Worm (Caenorhabditis elegans): ENCODE data around the gene ifa-1.

The ifa-1 gene

ce11 chrX:11310285-11310838 lies 39.4 kb downstream of the ifa-1 start, which contains the start of gene F08G12.5:
Gene F08G12.5, minus strand, starts transcription at chrX:11310285.
- TF ChIP-seq W03F9.2 (tag; optimal IDR thresholded peaks at IDR 0.05) = no peak

ce11 chrX:11315392-11315791 lies 44.4 kb downstream of the ifa-1 start, which contains the start of gene F08G12.11:
Gene F08G12.11, minus strand, starts transcription at chrX:11315572.
- no peak for TF ChIP-seq him-1 (tag; optimal IDR thresholded peaks at IDR 0.05)
- no peak for TF ChIP-seq dao-5 (tag; optimal IDR thresholded peaks at IDR 0.05)
- no peak for TF ChIP-seq W03F9.2 (tag; optimal IDR thresholded peaks at IDR 0.05)

- TF ChIP-seq dao-5 (tag; optimal IDR thresholded peaks at IDR 0.05) (no peak), W03F9.2 (tag; optimal IDR thresholded peaks at IDR 0.05) (no peak), him-1 (tag; optimal IDR thresholded peaks at IDR 0.05) (no peak)
Observed at ce11 chrX:11316750-11317149, 45.8 kb downstream of the ifa-1 start, which contains the start of gene nlp-57. Gene nlp-57, plus strand, starts transcription at chrX:11317050.

ce11 chrX:11317939-11318338 lies 47.0 kb downstream of the ifa-1 start, which contains the start of gene hizr-1:
Gene hizr-1, plus strand, starts transcription at chrX:11318278.
- TF ChIP-seq him-1 (tag; optimal IDR thresholded peaks at IDR 0.05) (no peak), W03F9.2 (tag; optimal IDR thresholded peaks at IDR 0.05) (no peak), dao-5 (tag; optimal IDR thresholded peaks at IDR 0.05) (no peak)

- no peak for TF ChIP-seq W03F9.2 (tag; optimal IDR thresholded peaks at IDR 0.05)
- no peak for TF ChIP-seq dao-5 (tag; optimal IDR thresholded peaks at IDR 0.05)
- no peak for TF ChIP-seq him-1 (tag; optimal IDR thresholded peaks at IDR 0.05)
Observed at ce11 chrX:11323225-11323624, 52.2 kb downstream of the ifa-1 start.

ce11 chrX:11324240-11324639 lies 53.3 kb downstream of the ifa-1 start, which contains the start of gene asm-2:
Gene asm-2, minus strand, starts transcription at chrX:11324251.
- TF ChIP-seq W03F9.2 (tag; optimal IDR thresholded peaks at IDR 0.05) (no peak), dao-5 (tag; optimal IDR thresholded peaks at IDR 0.05) (no peak), him-1 (tag; optimal IDR thresholded peaks at IDR 0.05) (no peak)

All from whole organism, L4/young adult.